Worm (Caenorhabditis elegans) whole organism, L4 larva: Measurements from ENCODE around the gene C25F9.6.

Experiments
- D1046.2 ChIP-seq: fragments of 200-800 bp; sonication (Bioruptor generic); IDR thresholded peaks from 2 replicates; pipeline ENCODE4 v1.3.6; 2022; ENCODE audit warnings: missing genetic modification characterization, missing compliant biosample characterization
- aly-2 ChIP-seq: sonication (generic microtip); optimal IDR thresholded peaks from 2 replicates; lab custom pipeline; 2018; ENCODE audit warnings: missing biosample characterization, missing genetic modification characterization
- dve-1 ChIP-seq: sonication (generic microtip); optimal IDR thresholded peaks from 2 replicates; lab custom pipeline; 2017; ENCODE audit warnings: antibody characterized with exemption, mild to moderate bottlenecking, missing genetic modification characterization, missing compliant biosample characterization; ENCODE audit not compliant: insufficient read depth
- egl-27 ChIP-seq: sonication (generic microtip); optimal IDR thresholded peaks from 3 replicates; lab custom pipeline; 2017; ENCODE audit warnings: missing biosample characterization, missing genetic modification reagents, missing genetic modification characterization
- egl-43 ChIP-seq: fragments of 200-800 bp; sonication (Bioruptor generic); IDR thresholded peaks from 2 replicates; pipeline ENCODE4 v1.3.6; 2022; ENCODE audit warnings: missing genetic modification reagents, missing genetic modification characterization, missing compliant biosample characterization
- fos-1 ChIP-seq: fragments of 150-350 bp; optimal IDR thresholded peaks from 2 replicates; lab custom pipeline; 2014; ENCODE audit warnings: missing biosample characterization, missing genetic modification characterization
- unc-39 ChIP-seq: sonication (generic microtip); optimal IDR thresholded peaks from 2 replicates; lab custom pipeline; 2017; ENCODE audit warnings: missing biosample characterization, missing genetic modification characterization
- unc-62 ChIP-seq, 3 experiments: fragments of 150-350 bp in 1 of 3; sonication (generic microtip); optimal IDR thresholded peaks in 2 of 3; peaks in 1 of 3; 1 replicate in 1 of 3; 2 replicates in 2 of 3; lab custom pipeline; 2014 to 2017; ENCODE audit warnings: missing biosample characterization in 3 of 3, missing genetic modification characterization in 3 of 3, missing genetic modification reagents in 3 of 3, missing genotype in 1 of 3

DNA sequence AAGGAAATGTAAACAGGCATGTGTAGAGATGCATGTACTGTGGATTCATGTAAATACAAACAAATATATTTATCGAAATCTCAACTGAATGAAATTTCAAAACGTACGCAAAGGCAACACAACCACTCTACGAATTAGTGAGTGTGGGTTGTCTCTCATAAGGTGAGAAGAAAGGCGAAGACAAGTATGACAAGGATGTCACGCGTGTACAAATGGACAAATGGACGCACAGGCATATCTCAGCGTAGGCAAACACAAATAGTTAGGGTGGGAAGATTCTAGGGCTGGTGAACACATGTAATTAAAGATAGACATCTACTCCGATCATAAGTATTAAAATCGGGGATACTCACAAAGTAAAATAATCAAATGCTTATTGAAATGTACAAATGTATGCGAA lies 23.0 kb upstream of the C25F9.6 start:
- TF ChIP-seq aly-2 (tag; lab: Kevin White, UChicago) (no peak), dve-1 (no peak), unc-62 (GFP tag; optimal IDR thresholded peaks at IDR 0.05 in 1 of 2; lab: Kevin White, UChicago) (peak in 1 of 2 experiments; percentile 61), unc-62 (tag; optimal IDR thresholded peaks at IDR 0.05; lab: Kevin White, UChicago) (no peak), fos-1 (no peak), egl-43 (GFP tag; lab: Robert Waterston, UW) (no peak), unc-39 (tag; lab: Kevin White, UChicago) (no peak), D1046.2 (GFP tag; lab: Robert Waterston, UW) (no peak), egl-27 (tag; lab: Kevin White, UChicago) (no peak)
